Worm (Caenorhabditis elegans) whole organism, L1 larva: ENCODE results near the gene smf-1.

ENCODE experiments used
- C04F5.9 ChIP-seq: sonication (generic microtip); optimal IDR thresholded peaks from 2 replicates; lab custom pipeline; 2016; ENCODE audit warnings: missing genetic modification characterization, missing compliant biosample characterization
- C16A3.4 ChIP-seq: fragments of 150-350 bp; optimal IDR thresholded peaks from 2 replicates; lab custom pipeline; 2014; ENCODE audit warnings: missing biosample characterization, missing genetic modification characterization
- F16B12.6 ChIP-seq: fragments of 150-350 bp; optimal IDR thresholded peaks from 2 replicates; lab custom pipeline; 2014; ENCODE audit warnings: missing biosample characterization, missing genetic modification characterization
- Y116A8C.19 ChIP-seq: sonication (generic microtip); optimal IDR thresholded peaks from 2 replicates; lab custom pipeline; 2016; ENCODE audit warnings: missing compliant biosample characterization, missing genetic modification characterization, borderline replicate concordance
- aha-1 ChIP-seq: fragments of 150-350 bp; optimal IDR thresholded peaks from 2 replicates; lab custom pipeline; 2014; ENCODE audit warnings: missing biosample characterization, missing genetic modification characterization
- alr-1 ChIP-seq: fragments of 200-800 bp; sonication (Bioruptor generic); optimal IDR thresholded peaks from 2 replicates; lab custom pipeline; 2018; ENCODE audit warnings: borderline replicate concordance, mild to moderate bottlenecking, missing genetic modification characterization, missing compliant biosample characterization
- ama-1 ChIP-seq: fragments of 150-350 bp; optimal IDR thresholded peaks from 2 replicates; lab custom pipeline; 2014
- blmp-1 ChIP-seq: fragments of 150-350 bp; optimal IDR thresholded peaks from 2 replicates; lab custom pipeline; 2014; ENCODE audit warnings: missing biosample characterization, missing genetic modification characterization
- ceh-8 ChIP-seq: fragments of 200-800 bp; sonication (Bioruptor generic); optimal IDR thresholded peaks from 2 replicates; lab custom pipeline; 2018; ENCODE audit warnings: mild to moderate bottlenecking, missing genetic modification characterization, moderate library complexity, missing compliant biosample characterization
- ceh-82 ChIP-seq, 3 experiments: fragments of 150-350 bp in 1 of 3; sonication (generic microtip) in 2 of 3; optimal IDR thresholded peaks; 2 replicates each; lab custom pipeline; 2014 to 2017; ENCODE audit warnings: missing biosample characterization in 3 of 3, missing genetic modification characterization in 3 of 3
- ces-1 ChIP-seq: fragments of 150-350 bp; optimal IDR thresholded peaks from 2 replicates; lab custom pipeline; 2014; ENCODE audit warnings: missing biosample characterization, missing genetic modification reagents, missing genetic modification characterization
- dpl-1 ChIP-seq, 3 experiments: fragments of 150-350 bp in 2 of 3; sonication (generic microtip) in 1 of 3; optimal IDR thresholded peaks; 2 replicates each; lab custom pipeline; 2014 to 2017; ENCODE audit warnings: missing biosample characterization in 3 of 3, missing genetic modification characterization in 3 of 3, missing genetic modification reagents in 3 of 3
- dsc-1 ChIP-seq: sonication (generic microtip); optimal IDR thresholded peaks from 2 replicates; lab custom pipeline; 2016; ENCODE audit warnings: mild to moderate bottlenecking, missing genetic modification characterization, missing compliant biosample characterization
- egl-13 ChIP-seq: sonication (generic microtip); optimal IDR thresholded peaks from 2 replicates; lab custom pipeline; 2016; ENCODE audit warnings: missing genotype, missing genetic modification reagents, missing genetic modification characterization, missing compliant biosample characterization
- egl-27 ChIP-seq, 2 experiments: fragments of 150-350 bp in 1 of 2; sonication (generic microtip); optimal IDR thresholded peaks; 3 replicates each; lab custom pipeline; 2017 to 2018; ENCODE audit warnings: missing biosample characterization in 2 of 2, missing genetic modification characterization in 2 of 2, missing genetic modification reagents in 2 of 2
- elt-2 ChIP-seq: sonication (generic microtip); optimal IDR thresholded peaks from 2 replicates; lab custom pipeline; 2016; ENCODE audit warnings: missing genetic modification characterization, mild to moderate bottlenecking, inconsistent platforms, missing compliant biosample characterization, missing genetic modification reagents
- elt-3 ChIP-seq, 6 experiments: fragments of 150-350 bp in 1 of 6; sonication (generic microtip); optimal IDR thresholded peaks; 2 replicates each; lab custom pipeline; 2017 to 2018; ENCODE audit warnings: missing biosample characterization in 6 of 6, missing genetic modification characterization in 6 of 6, inconsistent platforms in 1 of 6
- fkh-4 ChIP-seq: sonication (generic microtip); optimal IDR thresholded peaks from 2 replicates; lab custom pipeline; 2016; ENCODE audit warnings: missing compliant biosample characterization, missing genetic modification characterization, borderline replicate concordance
- fos-1 ChIP-seq: fragments of 150-350 bp; optimal IDR thresholded peaks from 2 replicates; lab custom pipeline; 2014; ENCODE audit warnings: missing biosample characterization, missing genetic modification characterization
- grh-1 ChIP-seq: fragments of 200-800 bp; sonication (Bioruptor generic); IDR thresholded peaks from 2 replicates; pipeline ENCODE4 v1.3.6; 2022; ENCODE audit warnings: missing genetic modification reagents, missing genetic modification characterization, missing compliant biosample characterization
- hlh-4 ChIP-seq: sonication (generic microtip); optimal IDR thresholded peaks from 2 replicates; lab custom pipeline; 2016; ENCODE audit warnings: mild to moderate bottlenecking, missing genetic modification characterization, missing compliant biosample characterization
- hpl-2 ChIP-seq: fragments of 150-350 bp; optimal IDR thresholded peaks from 2 replicates; lab custom pipeline; 2014; ENCODE audit warnings: missing biosample characterization, missing genetic modification reagents, missing genetic modification characterization
- irx-1 ChIP-seq: sonication (generic microtip); optimal IDR thresholded peaks from 2 replicates; lab custom pipeline; 2016; ENCODE audit warnings: missing genetic modification characterization, missing compliant biosample characterization
- jun-1 ChIP-seq: fragments of 150-350 bp; optimal IDR thresholded peaks from 2 replicates; lab custom pipeline; 2014; ENCODE audit warnings: missing biosample characterization, missing genetic modification reagents, missing genetic modification characterization
- lin-13 ChIP-seq: fragments of 150-350 bp; optimal IDR thresholded peaks from 2 replicates; lab custom pipeline; 2014; ENCODE audit warnings: missing biosample characterization, missing genetic modification reagents, missing genetic modification characterization
- lin-35 ChIP-seq, 2 experiments: fragments of 150-350 bp; optimal IDR thresholded peaks; 2 replicates each; lab custom pipeline; 2014; ENCODE audit warnings: missing biosample characterization in 2 of 2, missing genetic modification characterization in 2 of 2, missing genetic modification reagents in 2 of 2
- lin-39 ChIP-seq: fragments of 150-350 bp; optimal IDR thresholded peaks from 2 replicates; lab custom pipeline; 2014; ENCODE audit warnings: missing biosample characterization, missing genetic modification reagents, missing genetic modification characterization
- lir-3 ChIP-seq: sonication (generic microtip); optimal IDR thresholded peaks from 2 replicates; lab custom pipeline; 2016; ENCODE audit warnings: mild to moderate bottlenecking, missing genetic modification characterization, moderate library complexity, missing compliant biosample characterization; ENCODE audit not compliant: poor library complexity
- lsy-2 ChIP-seq, 2 experiments: fragments of 150-350 bp; optimal IDR thresholded peaks; 2 replicates each; lab custom pipeline; 2014; ENCODE audit warnings: missing biosample characterization in 2 of 2, missing genetic modification characterization in 2 of 2
- mep-1 ChIP-seq: fragments of 150-350 bp; optimal IDR thresholded peaks from 2 replicates; lab custom pipeline; 2014; ENCODE audit warnings: missing biosample characterization, missing genetic modification characterization
- nhr-11 ChIP-seq: fragments of 150-350 bp; optimal IDR thresholded peaks from 2 replicates; lab custom pipeline; 2014; ENCODE audit warnings: missing biosample characterization, missing genetic modification characterization
- nhr-12 ChIP-seq: sonication (generic microtip); optimal IDR thresholded peaks from 2 replicates; lab custom pipeline; 2017; ENCODE audit warnings: missing biosample characterization, missing genetic modification characterization
- nhr-237 ChIP-seq: fragments of 150-350 bp; optimal IDR thresholded peaks from 2 replicates; lab custom pipeline; 2014; ENCODE audit warnings: missing biosample characterization, missing genetic modification characterization
- nhr-47 ChIP-seq: sonication (generic microtip); optimal IDR thresholded peaks from 2 replicates; lab custom pipeline; 2016; ENCODE audit warnings: mild to moderate bottlenecking, missing genetic modification characterization, moderate library complexity, missing compliant biosample characterization
- nhr-76 ChIP-seq: sonication (generic microtip); optimal IDR thresholded peaks from 2 replicates; lab custom pipeline; 2017; ENCODE audit warnings: missing biosample characterization, missing genetic modification characterization
- nhr-84 ChIP-seq: sonication (generic microtip); optimal IDR thresholded peaks from 2 replicates; lab custom pipeline; 2017; ENCODE audit warnings: missing biosample characterization, missing genetic modification characterization
- nhr-85 ChIP-seq: sonication (generic microtip); peaks from one replicate; lab custom pipeline; 2016; ENCODE audit warnings: missing genetic modification characterization, inconsistent platforms, missing compliant biosample characterization
- nhr-90 ChIP-seq: sonication (generic microtip); optimal IDR thresholded peaks from 2 replicates; lab custom pipeline; 2016; ENCODE audit warnings: mild to moderate bottlenecking, missing genetic modification characterization, missing compliant biosample characterization; ENCODE audit not compliant: poor library complexity
- pag-3 ChIP-seq: sonication (generic microtip); optimal IDR thresholded peaks from 2 replicates; lab custom pipeline; 2017; ENCODE audit warnings: missing genetic modification characterization, mild to moderate bottlenecking, missing compliant biosample characterization, antibody characterized with exemption, borderline replicate concordance; ENCODE audit not compliant: insufficient read depth
- rnt-1 ChIP-seq: sonication (generic microtip); optimal IDR thresholded peaks from 2 replicates; lab custom pipeline; 2016; ENCODE audit warnings: mild to moderate bottlenecking, missing genetic modification characterization, moderate library complexity, missing compliant biosample characterization
- skn-1 ChIP-seq: fragments of 150-350 bp; optimal IDR thresholded peaks from 2 replicates; lab custom pipeline; 2014; ENCODE audit warnings: missing biosample characterization, missing genetic modification characterization
- sox-4 ChIP-seq: sonication (generic microtip); optimal IDR thresholded peaks from 2 replicates; lab custom pipeline; 2016; ENCODE audit warnings: missing genetic modification characterization, missing compliant biosample characterization
- swsn-7 ChIP-seq: sonication (generic microtip); optimal IDR thresholded peaks from 2 replicates; lab custom pipeline; 2016; ENCODE audit warnings: missing genetic modification characterization, missing compliant biosample characterization
- tbx-2 ChIP-seq: sonication (generic microtip); optimal IDR thresholded peaks from 2 replicates; lab custom pipeline; 2016; ENCODE audit warnings: missing genetic modification characterization, missing compliant biosample characterization
- unc-130 ChIP-seq: fragments of 150-350 bp; optimal IDR thresholded peaks from 2 replicates; lab custom pipeline; 2017; ENCODE audit warnings: missing biosample characterization, missing genetic modification characterization, inconsistent platforms
- unc-86 ChIP-seq: sonication (generic microtip); optimal IDR thresholded peaks from 2 replicates; lab custom pipeline; 2016; ENCODE audit warnings: missing genetic modification characterization, missing compliant biosample characterization
- unc-98 ChIP-seq: fragments of 200-800 bp; sonication (Bioruptor generic); IDR thresholded peaks from 2 replicates; pipeline ENCODE4 v1.3.6; 2022; ENCODE audit warnings: missing genetic modification characterization, missing compliant biosample characterization
- xbp-1 ChIP-seq: sonication (generic microtip); optimal IDR thresholded peaks from 2 replicates; lab custom pipeline; 2016; ENCODE audit warnings: missing genetic modification characterization, missing compliant biosample characterization
- zag-1 ChIP-seq: fragments of 150-350 bp; optimal IDR thresholded peaks from 2 replicates; lab custom pipeline; 2014; ENCODE audit warnings: missing biosample characterization, missing genetic modification characterization
- zip-4 ChIP-seq: fragments of 200-800 bp; sonication (Bioruptor generic); optimal IDR thresholded peaks from 2 replicates; lab custom pipeline; 2018; ENCODE audit warnings: mild to moderate bottlenecking, missing genetic modification characterization, moderate library complexity, missing compliant biosample characterization
- ztf-11 ChIP-seq, 2 experiments: sonication (generic microtip); optimal IDR thresholded peaks; 2 replicates each; lab custom pipeline; 2016 to 2017; ENCODE audit warnings: missing genetic modification characterization in 2 of 2, missing biosample characterization in 1 of 2, missing compliant biosample characterization in 1 of 2
- ztf-4 ChIP-seq: fragments of 150-350 bp; optimal IDR thresholded peaks from 2 replicates; lab custom pipeline; 2014; ENCODE audit warnings: missing biosample characterization, missing genetic modification characterization

Gene smf-1

DNA sequence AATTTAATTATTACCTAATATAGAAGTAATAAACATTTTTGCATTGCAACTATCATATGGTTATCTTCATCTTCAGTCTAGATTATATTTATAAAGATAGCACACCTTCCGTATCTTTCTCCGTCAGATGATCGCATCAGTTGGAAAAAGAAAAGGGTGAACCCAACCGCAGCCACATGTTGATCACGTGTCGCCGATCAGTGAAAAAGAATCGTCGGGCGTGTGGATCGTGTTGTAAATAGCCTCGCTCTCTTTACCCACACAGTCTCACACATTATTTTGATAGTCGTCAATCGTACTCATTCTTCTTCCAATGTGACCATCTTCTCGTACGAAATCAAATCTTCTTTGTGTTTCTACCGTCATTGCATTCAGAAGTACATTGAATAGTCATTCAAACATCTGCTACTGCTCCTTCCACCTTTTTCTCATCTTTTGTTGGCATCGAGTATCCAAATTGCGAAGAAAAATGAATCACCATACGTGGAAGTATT, 21.0 kb upstream of the smf-1 start (continued):
- TF ChIP-seq nhr-85 = peak; percentile 100
- peak; percentile 11 for TF ChIP-seq ceh-8
- peak; percentile 49 for TF ChIP-seq fos-1 (tag; lab: Kevin White, UChicago)
- TF ChIP-seq unc-98 (GFP tag; lab: Robert Waterston, UW) = no peak
- TF ChIP-seq ces-1 (GFP tag; lab: Kevin White, UChicago) = no peak
- peak; percentile 79 for TF ChIP-seq hpl-2
- peak; percentile 86 for TF ChIP-seq C16A3.4 (tag; lab: Kevin White, UChicago)
- TF ChIP-seq elt-3 (tag; optimal IDR thresholded peaks at IDR 0.05; lab: Kevin White, UChicago) = peak; percentile 48 to 99 (median 92)
- no peak for TF ChIP-seq nhr-12 (tag; lab: Kevin White, UChicago)
- no peak for TF ChIP-seq nhr-84 (tag; lab: Kevin White, UChicago)
- peak in 1 of 2 experiments; percentile 80 for TF ChIP-seq ztf-11 (tag; optimal IDR thresholded peaks at IDR 0.05; lab: Kevin White, UChicago)
- peak; percentile 95 for TF ChIP-seq nhr-47 (tag; lab: Kevin White, UChicago)
- TF ChIP-seq ama-1 (lab: Kevin White, UChicago) = peak; percentile 99
- peak; percentile 97 for TF ChIP-seq elt-2 (tag; lab: Kevin White, UChicago)
- peak; percentile 84 to 85 for TF ChIP-seq lsy-2 (tag; optimal IDR thresholded peaks at IDR 0.05; lab: Kevin White, UChicago)
- peak; percentile 99 for TF ChIP-seq nhr-90
- TF ChIP-seq nhr-237 (tag; lab: Kevin White, UChicago) = peak; percentile 43
- TF ChIP-seq alr-1 (tag; lab: Kevin White, UChicago) = no peak
- TF ChIP-seq irx-1 (tag; lab: Kevin White, UChicago) = peak; percentile 91
- TF ChIP-seq Y116A8C.19 = no peak
- peak; percentile 91 for TF ChIP-seq swsn-7
- TF ChIP-seq aha-1 (tag; lab: Kevin White, UChicago) = peak; percentile 56
- TF ChIP-seq C04F5.9 = peak; percentile 60
- TF ChIP-seq unc-130 (tag; lab: Kevin White, UChicago) = peak; percentile 93
- peak; percentile 0 for TF ChIP-seq unc-86 (tag; lab: Kevin White, UChicago)
- TF ChIP-seq dsc-1 (tag; lab: Kevin White, UChicago) = peak; percentile 63
- peak; percentile 91 for TF ChIP-seq mep-1
- peak; percentile 97 for TF ChIP-seq rnt-1 (tag; lab: Kevin White, UChicago)
- peak; percentile 61 for TF ChIP-seq egl-13
- peak; percentile 85 for TF ChIP-seq jun-1 (tag; lab: Kevin White, UChicago)
- peak; percentile 89 for TF ChIP-seq lin-39 (tag; lab: Kevin White, UChicago)
- TF ChIP-seq fkh-4 (tag; lab: Kevin White, UChicago) = no peak
- TF ChIP-seq nhr-11 = peak; percentile 70
- peak; percentile 91 for TF ChIP-seq lin-13 (GFP tag; lab: Kevin White, UChicago)
- TF ChIP-seq F16B12.6 = no peak
- TF ChIP-seq lin-35 (GFP tag; optimal IDR thresholded peaks at IDR 0.05; lab: Kevin White, UChicago) = peak; percentile 41 to 88
- TF ChIP-seq xbp-1 (tag; lab: Kevin White, UChicago) = peak; percentile 90
- TF ChIP-seq ceh-82 (tag; optimal IDR thresholded peaks at IDR 0.05; lab: Kevin White, UChicago) = peak; percentile 5 to 46 (median 43)
- TF ChIP-seq zip-4 (GFP tag; lab: Kevin White, UChicago) = peak; percentile 77
- TF ChIP-seq tbx-2 (tag; lab: Kevin White, UChicago) = peak; percentile 94
- peak; percentile 92 for TF ChIP-seq blmp-1 (tag; lab: Kevin White, UChicago)
- TF ChIP-seq hlh-4 = no peak
- peak; percentile 44 for TF ChIP-seq skn-1
- peak; percentile 69 for TF ChIP-seq sox-4 (tag; lab: Kevin White, UChicago)
- peak; percentile 86 for TF ChIP-seq lir-3 (tag; lab: Kevin White, UChicago)
- peak; percentile 85 for TF ChIP-seq grh-1 (GFP tag; lab: Robert Waterston, UW)
- no peak for TF ChIP-seq zag-1 (tag; lab: Kevin White, UChicago)
- peak; percentile 79 to 80 for TF ChIP-seq egl-27 (tag; optimal IDR thresholded peaks at IDR 0.05; lab: Kevin White, UChicago)
- TF ChIP-seq dpl-1 (GFP tag; optimal IDR thresholded peaks at IDR 0.05; lab: Kevin White, UChicago) = peak; percentile 37 to 61 (median 49)
- peak; percentile 99 for TF ChIP-seq ztf-4 (tag; lab: Kevin White, UChicago)
- no peak for TF ChIP-seq nhr-76 (tag; lab: Kevin White, UChicago)
- no peak for TF ChIP-seq pag-3 (tag; lab: Kevin White, UChicago)
